Worm (Caenorhabditis elegans) whole organism, early embryonic: ENCODE results near the gene B0285.3.

Experiments
- B0310.2 ChIP-seq: sonication (generic microtip); optimal IDR thresholded peaks from 2 replicates; lab custom pipeline; 2016; ENCODE audit warnings: mild to moderate bottlenecking, missing genetic modification characterization, missing compliant biosample characterization
- F13C5.2 ChIP-seq: sonication (generic microtip); optimal IDR thresholded peaks from 2 replicates; lab custom pipeline; 2017; ENCODE audit warnings: mild to moderate bottlenecking, missing genetic modification characterization, inconsistent platforms, missing compliant biosample characterization
- aly-1 ChIP-seq: sonication (generic microtip); optimal IDR thresholded peaks from 2 replicates; lab custom pipeline; 2016; ENCODE audit warnings: missing genetic modification characterization, missing compliant biosample characterization
- ama-1 ChIP-seq: fragments of 150-350 bp; optimal IDR thresholded peaks from 2 replicates; lab custom pipeline; 2014
- ceh-13 ChIP-seq: fragments of 200-800 bp; sonication (Bioruptor generic); optimal IDR thresholded peaks from 2 replicates; lab custom pipeline; 2018; ENCODE audit warnings: mild to moderate bottlenecking, missing genetic modification characterization, missing compliant biosample characterization
- ceh-36 ChIP-seq: sonication (generic microtip); optimal IDR thresholded peaks from 2 replicates; lab custom pipeline; 2016; ENCODE audit warnings: missing genetic modification characterization, inconsistent platforms, missing compliant biosample characterization
- ets-7 ChIP-seq: sonication (generic microtip); optimal IDR thresholded peaks from 2 replicates; lab custom pipeline; 2016; ENCODE audit warnings: missing genotype, missing genetic modification characterization, missing compliant biosample characterization
- flt-1 ChIP-seq: fragments of 200-800 bp; sonication (Bioruptor generic); IDR thresholded peaks from 2 replicates; pipeline ENCODE4 v1.3.6; 2022; ENCODE audit warnings: missing genetic modification characterization, missing compliant biosample characterization
- hmbx-1 ChIP-seq: sonication (generic microtip); optimal IDR thresholded peaks from 2 replicates; lab custom pipeline; 2016; ENCODE audit warnings: mild to moderate bottlenecking, missing genetic modification characterization, missing compliant biosample characterization
- hmg-4 ChIP-seq: fragments of 200-800 bp; sonication (Bioruptor generic); optimal IDR thresholded peaks from 2 replicates; lab custom pipeline; 2018; ENCODE audit warnings: mild to moderate bottlenecking, missing genetic modification characterization, missing compliant biosample characterization
- hnd-1 ChIP-seq: sonication (generic microtip); optimal IDR thresholded peaks from 2 replicates; lab custom pipeline; 2016; ENCODE audit warnings: missing genetic modification characterization, missing compliant biosample characterization
- pes-1 ChIP-seq: fragments of 200-800 bp; sonication (Bioruptor generic); IDR thresholded peaks from 2 replicates; pipeline ENCODE4 v1.3.6; 2022; ENCODE audit warnings: missing genetic modification reagents, missing genetic modification characterization, missing compliant biosample characterization
- scrt-1 ChIP-seq: fragments of 200-800 bp; sonication (Bioruptor generic); IDR thresholded peaks from 2 replicates; pipeline ENCODE4 v1.3.6; 2022; ENCODE audit warnings: missing genetic modification characterization, missing compliant biosample characterization
- sea-1 ChIP-seq: fragments of 200-800 bp; sonication (Bioruptor generic); conservative IDR thresholded peaks from 2 replicates; pipeline ENCODE4 v1.3.6; 2022; ENCODE audit warnings: missing genetic modification characterization, missing compliant biosample characterization
- tbx-11 ChIP-seq: fragments of 200-800 bp; sonication (Bioruptor generic); IDR thresholded peaks from 2 replicates; pipeline ENCODE4 v1.3.6; 2022; ENCODE audit warnings: missing genetic modification characterization, missing compliant biosample characterization
- tbx-37 ChIP-seq: fragments of 200-800 bp; sonication (Bioruptor generic); conservative IDR thresholded peaks from 2 replicates; pipeline ENCODE4 v1.3.6; 2022; ENCODE audit warnings: missing genetic modification reagents, missing genetic modification characterization, missing compliant biosample characterization
- tra-4 ChIP-seq: sonication (generic microtip); optimal IDR thresholded peaks from 2 replicates; lab custom pipeline; 2017; ENCODE audit warnings: missing genetic modification characterization, missing compliant biosample characterization

B0285.3 gene

ce11 chrIII:4349799-4350198 is 6.7 kb upstream of the B0285.3 start, which contains the start of gene B0285.6:
Gene B0285.6 (plus strand): TSS chrIII:4350099.
- no peak for TF ChIP-seq ceh-36
- no peak for TF ChIP-seq ama-1 (lab: Kevin White, UChicago)
- TF ChIP-seq pes-1 (GFP tag; lab: Robert Waterston, UW): no peak
- TF ChIP-seq hmg-4: no peak
- no peak for TF ChIP-seq tbx-11 (GFP tag; lab: Robert Waterston, UW)
- no peak for TF ChIP-seq sea-1
- TF ChIP-seq tbx-37 (GFP tag; lab: Robert Waterston, UW): no peak
- TF ChIP-seq flt-1 (GFP tag; lab: Robert Waterston, UW): no peak
- no peak for TF ChIP-seq aly-1 (tag; lab: Kevin White, UChicago)
- TF ChIP-seq hnd-1 (tag; lab: Kevin White, UChicago): no peak
- no peak for TF ChIP-seq scrt-1 (GFP tag; lab: Robert Waterston, UW)
- TF ChIP-seq tra-4: no peak
- TF ChIP-seq B0310.2: no peak

DNA sequence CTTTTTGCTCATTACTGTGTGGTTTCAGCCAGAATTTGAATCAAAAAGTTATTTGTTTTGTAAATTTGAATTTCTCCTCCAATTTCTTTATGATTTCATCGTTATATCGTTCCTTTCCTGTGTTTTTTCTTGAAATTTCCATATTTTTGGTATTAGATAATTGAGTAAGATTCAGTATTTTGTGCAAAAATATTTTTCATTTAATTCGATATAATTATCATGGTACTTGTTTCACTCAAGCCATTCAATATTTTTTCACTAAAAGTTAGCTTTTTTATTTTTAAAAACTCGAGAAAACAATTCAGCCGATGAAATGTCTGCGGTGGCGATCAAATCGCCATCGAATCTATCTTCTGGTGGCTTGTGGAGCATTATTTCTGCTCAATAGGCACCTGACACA is 1.9 kb upstream of the B0285.3 start, which contains the start of gene hse-5:
Gene hse-5, plus strand, starts transcription at position 301 of the 400 bp plus-strand sequence.
- TF ChIP-seq hmg-4 (no peak), hmbx-1 (tag; lab: Kevin White, UChicago) (no peak), tra-4 (no peak), tbx-11 (GFP tag; lab: Robert Waterston, UW) (no peak), F13C5.2 (tag; lab: Kevin White, UChicago) (no peak), B0310.2 (no peak), ceh-36 (no peak)

ce11 chrIII:4335614-4336013 is 7.5 kb downstream of the B0285.3 start:
- TF ChIP-seq ama-1 (lab: Kevin White, UChicago) (no peak), hnd-1 (tag; lab: Kevin White, UChicago) (no peak), scrt-1 (GFP tag; lab: Robert Waterston, UW) (no peak), pes-1 (GFP tag; lab: Robert Waterston, UW) (0 out of 2 replicates have a peak, but pooled peaks have one; percentile 28), aly-1 (tag; lab: Kevin White, UChicago) (no peak), tbx-37 (GFP tag; lab: Robert Waterston, UW) (no peak), tra-4 (no peak), sea-1 (no peak), F13C5.2 (tag; lab: Kevin White, UChicago) (no peak), B0310.2 (no peak), ets-7 (tag; lab: Kevin White, UChicago) (no peak), ceh-36 (no peak), hmg-4 (no peak), hmbx-1 (tag; lab: Kevin White, UChicago) (no peak), ceh-13 (GFP tag; lab: Kevin White, UChicago) (no peak), flt-1 (GFP tag; lab: Robert Waterston, UW) (no peak), tbx-11 (GFP tag; lab: Robert Waterston, UW) (0 out of 2 replicates have a peak, but pooled peaks have one; percentile 13)

- no peak for TF ChIP-seq flt-1 (GFP tag; lab: Robert Waterston, UW)
- peak; percentile 11 for TF ChIP-seq F13C5.2 (tag; lab: Kevin White, UChicago)
Observed at ce11 chrIII:4332543-4333042, 10.5 kb downstream of the B0285.3 start, which contains the start of gene cdk-12. Gene cdk-12 (plus strand): TSS chrIII:4332992.

ce11 chrIII:4330984-4331383 is 12.2 kb downstream of the B0285.3 start, which contains the start of gene gly-6:
Gene gly-6 (minus strand): TSS chrIII:4331228.
- TF ChIP-seq ets-7 (tag; lab: Kevin White, UChicago) (no peak), sea-1 (no peak), B0310.2 (no peak), tra-4 (no peak), scrt-1 (GFP tag; lab: Robert Waterston, UW) (no peak), tbx-37 (GFP tag; lab: Robert Waterston, UW) (no peak), aly-1 (tag; lab: Kevin White, UChicago) (no peak), hnd-1 (tag; lab: Kevin White, UChicago) (no peak), hmbx-1 (tag; lab: Kevin White, UChicago) (no peak), ceh-13 (GFP tag; lab: Kevin White, UChicago) (no peak), ceh-36 (no peak), flt-1 (GFP tag; lab: Robert Waterston, UW) (no peak), ama-1 (lab: Kevin White, UChicago) (no peak), F13C5.2 (tag; lab: Kevin White, UChicago) (no peak), tbx-11 (GFP tag; lab: Robert Waterston, UW) (no peak), hmg-4 (no peak)

DNA sequence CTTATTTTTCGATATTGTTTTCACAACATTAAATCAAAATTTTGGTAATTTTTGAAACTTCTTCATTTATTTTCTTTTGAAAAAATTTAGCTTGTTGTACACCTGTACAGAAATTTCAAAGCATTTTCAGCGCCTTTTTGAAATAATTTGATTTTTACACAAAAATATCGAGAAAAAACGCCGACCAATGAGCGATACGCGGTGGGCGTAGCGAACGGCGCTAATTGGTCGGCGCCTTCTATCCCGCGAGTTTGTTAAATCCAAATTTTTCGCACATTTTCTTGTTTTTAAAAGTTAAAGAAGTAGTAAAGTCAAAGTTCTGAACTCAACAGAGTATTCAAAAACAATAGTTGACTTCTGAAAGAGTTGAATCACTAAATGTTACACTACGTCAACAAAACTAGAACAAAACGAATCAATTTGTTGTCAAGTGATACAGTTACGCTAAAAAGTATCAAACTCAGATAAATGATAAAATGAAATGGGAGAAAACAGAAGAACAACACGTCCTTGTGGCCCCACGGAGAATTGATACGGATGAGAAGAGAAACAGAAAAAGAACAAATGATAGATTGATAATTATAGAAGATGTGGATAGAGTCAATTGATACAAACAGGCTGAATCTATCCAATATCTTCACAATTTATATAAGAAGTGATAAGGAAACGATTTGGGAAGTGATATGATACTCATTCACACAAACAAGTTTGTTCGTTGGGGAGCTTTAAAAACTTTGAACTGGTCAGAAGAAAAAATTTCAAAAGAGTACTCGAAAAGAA is 14.7 kb downstream of the B0285.3 start:
- no peak for TF ChIP-seq F13C5.2 (tag; lab: Kevin White, UChicago)
- TF ChIP-seq tbx-37 (GFP tag; lab: Robert Waterston, UW): no peak
- no peak for TF ChIP-seq pes-1 (GFP tag; lab: Robert Waterston, UW)
- no peak for TF ChIP-seq hmbx-1 (tag; lab: Kevin White, UChicago)
- no peak for TF ChIP-seq sea-1
- TF ChIP-seq flt-1 (GFP tag; lab: Robert Waterston, UW): no peak
- no peak for TF ChIP-seq ets-7 (tag; lab: Kevin White, UChicago)
- TF ChIP-seq ceh-36: no peak

DNA sequence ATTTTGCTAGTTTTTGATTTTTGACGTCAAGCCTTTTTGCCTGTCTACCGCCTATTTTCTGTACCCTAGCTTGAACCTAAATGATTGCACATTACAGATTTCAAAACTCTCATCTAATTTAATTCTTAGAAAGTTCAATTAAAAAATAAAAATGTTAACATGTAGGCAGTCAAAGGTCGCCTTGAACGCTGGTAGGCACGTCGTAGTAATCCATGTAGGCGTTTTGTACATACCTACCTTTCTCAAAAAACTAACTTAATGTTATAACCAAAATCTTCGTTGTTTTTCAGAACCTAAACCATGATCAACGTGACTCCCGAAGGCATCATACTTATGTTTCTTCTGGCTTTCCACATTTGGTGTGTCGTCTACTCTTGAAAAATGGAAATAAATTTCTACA is 19.3 kb downstream of the B0285.3 start, which contains the start of gene H38K22.9:
Gene H38K22.9, plus strand, starts transcription at position 301 of the 400 bp plus-strand sequence.
- no peak for TF ChIP-seq F13C5.2 (tag; lab: Kevin White, UChicago)
